Fruit fly (Drosophila melanogaster): Measurements from ENCODE around the gene cwo.

DNA sequence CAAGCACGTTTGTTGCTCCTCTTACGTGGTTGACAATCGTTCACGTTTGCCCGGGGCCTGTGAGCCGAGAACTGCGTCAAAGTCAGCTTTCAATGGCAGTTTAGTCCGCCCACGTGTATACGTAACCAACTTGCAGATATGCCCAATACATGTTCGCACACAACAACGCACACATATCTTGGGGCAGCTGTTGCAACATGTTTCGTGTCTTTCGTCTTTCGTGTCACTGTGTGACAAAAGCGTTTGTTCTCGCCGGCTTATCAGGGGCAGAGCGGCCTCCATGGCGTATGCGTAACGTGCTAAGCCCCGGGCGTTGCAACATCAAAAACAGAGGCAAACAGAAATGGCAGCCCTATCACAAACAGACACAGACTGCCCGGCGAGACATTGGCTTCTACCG is 8.6 kb upstream of the cwo start:
- TF ChIP-seq Sin3A (optimal IDR thresholded peaks at IDR 0.05) (no peak), h (optimal IDR thresholded peaks at IDR 0.05) (no peak), psq (optimal IDR thresholded peaks at IDR 0.05) (no peak), insv (optimal IDR thresholded peaks at IDR 0.05) (no peak), ttk (optimal IDR thresholded peaks at IDR 0.05) (no peak), Myc (optimal IDR thresholded peaks at IDR 0.05) (no peak)
